Worm (Caenorhabditis elegans) whole organism, midembryonic: ENCODE results near the gene M04C3.2.

ENCODE experiments used
- T22C8.4 ChIP-seq: fragments of 200-800 bp; sonication (Bioruptor generic); IDR thresholded peaks from 2 replicates; pipeline ENCODE4 v1.3.6; 2022; ENCODE audit warnings: missing genetic modification characterization, missing compliant biosample characterization
- cog-1 ChIP-seq: sonication (generic microtip); optimal IDR thresholded peaks from 2 replicates; lab custom pipeline; 2016; ENCODE audit warnings: missing genetic modification characterization, missing compliant biosample characterization
- flt-1 ChIP-seq: fragments of 200-800 bp; sonication (Bioruptor generic); IDR thresholded peaks from 2 replicates; pipeline ENCODE4 v1.3.6; 2022; ENCODE audit warnings: missing genetic modification characterization, missing compliant biosample characterization
- klf-2 ChIP-seq: fragments of 200-800 bp; sonication (Bioruptor generic); conservative IDR thresholded peaks from 2 replicates; pipeline ENCODE4 v1.3.6; 2022; ENCODE audit warnings: missing genetic modification reagents, missing genetic modification characterization, missing compliant biosample characterization
- med-1 ChIP-seq: sonication (generic microtip); optimal IDR thresholded peaks from 2 replicates; lab custom pipeline; 2017; ENCODE audit warnings: missing genetic modification characterization, mild to moderate bottlenecking, missing compliant biosample characterization, antibody characterized with exemption, missing genetic modification reagents; ENCODE audit not compliant: insufficient read depth
- ref-1 ChIP-seq: fragments of 200-800 bp; sonication (Bioruptor generic); conservative IDR thresholded peaks from 2 replicates; pipeline ENCODE4 v1.3.6; 2022; ENCODE audit warnings: missing genetic modification reagents, missing genetic modification characterization, missing compliant biosample characterization
- tab-1 ChIP-seq: fragments of 200-800 bp; sonication (Bioruptor generic); IDR thresholded peaks from 2 replicates; pipeline ENCODE4 v1.3.6; 2022; ENCODE audit warnings: missing genetic modification characterization, missing compliant biosample characterization
- ztf-29 ChIP-seq: fragments of 200-800 bp; sonication (Bioruptor generic); IDR thresholded peaks from 2 replicates; pipeline ENCODE4 v1.3.6; 2022; ENCODE audit warnings: missing genetic modification reagents, missing genetic modification characterization, missing compliant biosample characterization

DNA sequence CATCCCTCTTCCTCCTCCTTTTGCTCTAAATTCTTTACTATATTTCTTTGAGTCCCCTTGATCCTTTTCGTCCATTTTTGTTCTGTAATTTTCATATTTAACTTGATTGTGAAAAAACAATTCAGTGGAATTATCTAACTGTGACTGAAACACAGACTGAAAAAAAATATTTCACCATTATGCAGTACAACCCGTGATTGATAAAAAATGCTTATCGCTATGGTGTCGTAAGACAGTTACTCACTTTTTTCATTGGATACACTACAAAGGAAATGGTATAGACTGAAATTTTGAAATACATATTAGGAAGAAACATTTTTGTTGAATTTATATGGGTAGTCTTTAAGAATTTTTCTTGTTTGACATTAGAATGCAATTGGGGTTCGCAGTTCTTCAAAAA lies 18.9 kb upstream of the M04C3.2 start, which contains the start of gene Y43F8B.23:
- no peak for TF ChIP-seq flt-1 (GFP tag; lab: Robert Waterston, UW)
- TF ChIP-seq tab-1 (GFP tag; lab: Robert Waterston, UW) = no peak
- TF ChIP-seq med-1 = no peak
- no peak for TF ChIP-seq ref-1 (GFP tag; lab: Robert Waterston, UW)
- no peak for TF ChIP-seq T22C8.4 (GFP tag; lab: Robert Waterston, UW)
- no peak for TF ChIP-seq ztf-29
- TF ChIP-seq cog-1 = no peak
- TF ChIP-seq klf-2 (GFP tag; lab: Robert Waterston, UW) = no peak
